Worm (Caenorhabditis elegans): ENCODE data around the gene pgp-14.

DNA sequence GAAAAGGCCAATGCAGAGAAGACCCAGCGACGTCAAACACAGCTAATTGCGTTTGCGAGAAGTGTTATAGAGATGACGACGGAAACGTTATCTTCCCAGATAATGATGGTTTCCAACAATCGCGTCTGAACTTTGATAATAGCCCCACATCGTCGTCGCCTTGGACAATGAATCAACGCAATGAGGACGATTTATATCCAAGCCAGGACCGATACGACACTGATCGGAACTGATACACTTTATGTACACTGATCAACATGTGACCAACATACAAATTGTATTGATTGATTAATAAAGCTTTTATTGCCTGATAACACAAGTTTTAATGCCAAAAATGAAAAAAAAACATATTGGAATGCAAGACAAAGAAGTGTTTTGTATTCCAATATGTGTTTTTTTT, 43.7 kb upstream of the pgp-14 start:
- TF ChIP-seq lin-13 (GFP tag; optimal IDR thresholded peaks at IDR 0.05) (no peak), pqm-1 (tag; optimal IDR thresholded peaks at IDR 0.05) (no peak), mab-9 (GFP tag; IDR thresholded peaks at IDR 0.05) (no peak), nhr-20 (tag; optimal IDR thresholded peaks at IDR 0.05) (no peak), hpl-2 (GFP tag; optimal IDR thresholded peaks at IDR 0.05) (no peak), nhr-12 (tag; optimal IDR thresholded peaks at IDR 0.05) (no peak), ztf-11 (tag; optimal IDR thresholded peaks at IDR 0.05) (no peak)
